Worm (Caenorhabditis elegans) whole organism, L4 larva: ENCODE data around the gene kin-21.
A peak's percentile ranks its signal among the peaks of the same experiment; 100 is the strongest.

Experiments used
- Y5F2A.4 ChIP-seq: fragments of 200-800 bp; sonication (Bioruptor generic); optimal IDR thresholded peaks from 2 replicates; lab custom pipeline; 2018; ENCODE audit warnings: mild to moderate bottlenecking, missing genetic modification characterization, missing compliant biosample characterization
- ZK337.2 ChIP-seq: fragments of 200-800 bp; sonication (Bioruptor generic); IDR thresholded peaks from 2 replicates; pipeline ENCODE4 v1.3.6; 2022; ENCODE audit warnings: missing genetic modification reagents, missing genetic modification characterization, missing compliant biosample characterization
- aha-1 ChIP-seq: fragments of 150-350 bp; peaks from one replicate; lab custom pipeline; 2014; ENCODE audit warnings: missing biosample characterization, missing genetic modification characterization
- ceh-20 ChIP-seq: fragments of 200-800 bp; sonication (Bioruptor generic); IDR thresholded peaks from 2 replicates; pipeline ENCODE4 v1.3.6; 2022; ENCODE audit warnings: missing genetic modification reagents, missing genetic modification characterization, missing compliant biosample characterization
- ceh-28 ChIP-seq: fragments of 150-350 bp; optimal IDR thresholded peaks from 2 replicates; lab custom pipeline; 2014; ENCODE audit warnings: missing biosample characterization, missing genetic modification reagents, missing genetic modification characterization
- ceh-32 ChIP-seq: sonication (generic microtip); optimal IDR thresholded peaks from 2 replicates; lab custom pipeline; 2016; ENCODE audit warnings: mild to moderate bottlenecking, missing genetic modification characterization, missing compliant biosample characterization; ENCODE audit not compliant: poor library complexity
- ceh-62 ChIP-seq: sonication (generic microtip); optimal IDR thresholded peaks from 2 replicates; lab custom pipeline; 2017; ENCODE audit warnings: missing biosample characterization, missing genetic modification characterization
- ces-1 ChIP-seq: fragments of 150-350 bp; sonication (generic microtip); optimal IDR thresholded peaks from 4 replicates; lab custom pipeline; 2014; ENCODE audit warnings: missing biosample characterization, missing genetic modification reagents, missing genetic modification characterization
- daf-12 ChIP-seq: fragments of 150-350 bp; optimal IDR thresholded peaks from 2 replicates; lab custom pipeline; 2014; ENCODE audit warnings: missing biosample characterization, missing genetic modification reagents, missing genetic modification characterization
- dmd-6 ChIP-seq: fragments of 200-800 bp; sonication (Bioruptor generic); IDR thresholded peaks from 2 replicates; pipeline ENCODE4 v1.3.6; 2022; ENCODE audit warnings: missing genetic modification reagents, missing genetic modification characterization, missing compliant biosample characterization
- dmd-9 ChIP-seq: fragments of 200-800 bp; sonication (Bioruptor generic); IDR thresholded peaks from 2 replicates; pipeline ENCODE4 v1.3.6; 2022; ENCODE audit warnings: missing genetic modification reagents, missing genetic modification characterization, missing compliant biosample characterization
- dpl-1 ChIP-seq: fragments of 150-350 bp; optimal IDR thresholded peaks from 2 replicates; lab custom pipeline; 2014; ENCODE audit warnings: missing biosample characterization, missing genetic modification reagents, missing genetic modification characterization
- dve-1 ChIP-seq: sonication (generic microtip); optimal IDR thresholded peaks from 2 replicates; lab custom pipeline; 2017; ENCODE audit warnings: antibody characterized with exemption, mild to moderate bottlenecking, missing genetic modification characterization, missing compliant biosample characterization; ENCODE audit not compliant: insufficient read depth
- egl-43 ChIP-seq: fragments of 200-800 bp; sonication (Bioruptor generic); IDR thresholded peaks from 2 replicates; pipeline ENCODE4 v1.3.6; 2022; ENCODE audit warnings: missing genetic modification reagents, missing genetic modification characterization, missing compliant biosample characterization
- fkh-10 ChIP-seq: fragments of 150-350 bp; optimal IDR thresholded peaks from 2 replicates; lab custom pipeline; 2014; ENCODE audit warnings: missing biosample characterization, missing genetic modification reagents, missing genetic modification characterization
- fos-1 ChIP-seq: fragments of 150-350 bp; optimal IDR thresholded peaks from 2 replicates; lab custom pipeline; 2014; ENCODE audit warnings: missing biosample characterization, missing genetic modification characterization
- hlh-11 ChIP-seq: fragments of 200-800 bp; sonication (Bioruptor generic); optimal IDR thresholded peaks from 2 replicates; lab custom pipeline; 2018; ENCODE audit warnings: mild to moderate bottlenecking, missing genetic modification characterization, missing compliant biosample characterization
- lsy-2 ChIP-seq, 2 experiments: fragments of 150-350 bp in 1 of 2; sonication (generic microtip) in 1 of 2; optimal IDR thresholded peaks; 2 replicates each; lab custom pipeline; 2014 to 2017; ENCODE audit warnings: missing biosample characterization in 2 of 2, missing genetic modification characterization in 2 of 2
- madf-5 ChIP-seq, 2 experiments: fragments of 200-800 bp; sonication (Bioruptor generic); IDR thresholded peaks; 2 replicates each; pipeline ENCODE4 v1.3.6; 2022; ENCODE audit warnings: missing compliant biosample characterization in 2 of 2, missing genetic modification characterization in 2 of 2
- mep-1 ChIP-seq: fragments of 150-350 bp; sonication (generic microtip); optimal IDR thresholded peaks from 3 replicates; lab custom pipeline; 2014; ENCODE audit warnings: missing biosample characterization, missing genetic modification characterization
- mxl-2 ChIP-seq: fragments of 200-800 bp; sonication (Bioruptor generic); conservative IDR thresholded peaks from 2 replicates; pipeline ENCODE4 v1.3.6; 2022; ENCODE audit warnings: missing genetic modification reagents, missing genetic modification characterization, missing compliant biosample characterization
- nhr-102 ChIP-seq: sonication (generic microtip); optimal IDR thresholded peaks from 2 replicates; lab custom pipeline; 2016; ENCODE audit warnings: mild to moderate bottlenecking, missing genetic modification characterization, moderate library complexity, missing compliant biosample characterization
- nhr-111 ChIP-seq: fragments of 200-800 bp; sonication (Bioruptor generic); optimal IDR thresholded peaks from 2 replicates; lab custom pipeline; 2018; ENCODE audit warnings: mild to moderate bottlenecking, missing genetic modification characterization, missing compliant biosample characterization
- nhr-28 ChIP-seq: fragments of 150-350 bp; optimal IDR thresholded peaks from 2 replicates; lab custom pipeline; 2014; ENCODE audit warnings: missing biosample characterization, missing genetic modification characterization
- nhr-41 ChIP-seq: fragments of 200-800 bp; sonication (Bioruptor generic); IDR thresholded peaks from 2 replicates; pipeline ENCODE4 v1.3.6; 2022; ENCODE audit warnings: missing genetic modification reagents, missing genetic modification characterization, missing compliant biosample characterization
- nhr-6 ChIP-seq: fragments of 150-350 bp; optimal IDR thresholded peaks from 2 replicates; lab custom pipeline; 2014; ENCODE audit warnings: missing biosample characterization, missing genetic modification characterization
- pha-4 ChIP-seq, 2 experiments: fragments of 150-350 bp in 1 of 2; fragments of 200-800 bp in 1 of 2; sonication (Bioruptor generic) in 1 of 2; IDR thresholded peaks in 1 of 2; optimal IDR thresholded peaks in 1 of 2; 2 replicates each; pipeline versions ENCODE4 v1.3.6 to Lab custom; 2014 to 2022; ENCODE audit warnings: missing genetic modification characterization in 2 of 2, missing genetic modification reagents in 2 of 2, missing biosample characterization in 1 of 2, missing compliant biosample characterization in 1 of 2
- pqm-1 ChIP-seq: sonication (generic microtip); optimal IDR thresholded peaks from 2 replicates; lab custom pipeline; 2017; ENCODE audit warnings: missing biosample characterization, missing genetic modification characterization
- set-16 ChIP-seq: fragments of 200-800 bp; sonication (Bioruptor generic); IDR thresholded peaks from 2 replicates; pipeline ENCODE4 v1.3.6; 2022; ENCODE audit warnings: missing genetic modification reagents, missing genetic modification characterization, missing compliant biosample characterization
- skn-1 ChIP-seq: fragments of 150-350 bp; optimal IDR thresholded peaks from 2 replicates; lab custom pipeline; 2014; ENCODE audit warnings: missing biosample characterization, missing genetic modification characterization
- spr-3 ChIP-seq: fragments of 200-800 bp; sonication (Bioruptor generic); optimal IDR thresholded peaks from 2 replicates; lab custom pipeline; 2018; ENCODE audit warnings: mild to moderate bottlenecking, missing genetic modification characterization, missing compliant biosample characterization
- tag-97 ChIP-seq: fragments of 200-800 bp; sonication (Bioruptor generic); IDR thresholded peaks from 2 replicates; pipeline ENCODE4 v1.3.6; 2022; ENCODE audit warnings: missing genetic modification characterization, missing compliant biosample characterization
- zag-1 ChIP-seq: fragments of 150-350 bp; optimal IDR thresholded peaks from 2 replicates; lab custom pipeline; 2014; ENCODE audit warnings: missing biosample characterization, missing genetic modification characterization
- zip-11 ChIP-seq: fragments of 200-800 bp; sonication (Bioruptor generic); IDR thresholded peaks from 2 replicates; pipeline ENCODE4 v1.3.6; 2022; ENCODE audit warnings: missing genetic modification characterization, missing compliant biosample characterization
- ztf-7 ChIP-seq: fragments of 150-350 bp; optimal IDR thresholded peaks from 2 replicates; lab custom pipeline; 2014; ENCODE audit warnings: missing biosample characterization, missing genetic modification characterization

Gene kin-21

ce11 chrIV:9848075-9848474 is 15.4 kb downstream of the kin-21 start, which contains the start of gene K07F5.7:
Gene K07F5.7 (minus strand): TSS chrIV:9848175.
- peak; percentile 64 for TF ChIP-seq aha-1
- no peak for TF ChIP-seq Y5F2A.4 (GFP tag; lab: Kevin White, UChicago)

ce11 chrIV:9849624-9850023 is 16.9 kb downstream of the kin-21 start, which contains the start of gene K07F5.8:
Gene K07F5.8 (minus strand): TSS chrIV:9849724.
- TF ChIP-seq pha-4 (GFP tag; IDR thresholded peaks at IDR 0.05; lab: Robert Waterston, UW) (no peak), pha-4 (tag; optimal IDR thresholded peaks at IDR 0.05; lab: Kevin White, UChicago) (no peak), ztf-7 (tag; lab: Kevin White, UChicago) (no peak), zip-11 (GFP tag; lab: Robert Waterston, UW) (no peak), fkh-10 (no peak), ceh-28 (tag; lab: Kevin White, UChicago) (no peak), ceh-20 (GFP tag; lab: Robert Waterston, UW) (no peak), egl-43 (GFP tag; lab: Robert Waterston, UW) (no peak), ZK337.2 (GFP tag; lab: Robert Waterston, UW) (no peak)

- TF ChIP-seq ceh-62 (no peak), zag-1 (tag; lab: Kevin White, UChicago) (no peak), dmd-9 (no peak), nhr-41 (no peak), lsy-2 (tag; optimal IDR thresholded peaks at IDR 0.05; lab: Kevin White, UChicago) (no peak), mxl-2 (GFP tag; lab: Robert Waterston, UW) (no peak), ceh-28 (tag; lab: Kevin White, UChicago) (no peak), ces-1 (GFP tag; lab: Kevin White, UChicago) (no peak), fos-1 (no peak), spr-3 (no peak), pqm-1 (tag; lab: Kevin White, UChicago) (no peak), mep-1 (tag; lab: Kevin White, UChicago) (no peak), hlh-11 (tag; lab: Kevin White, UChicago) (no peak), madf-5 (GFP tag; IDR thresholded peaks at IDR 0.05; lab: Robert Waterston, UW) (no peak), pha-4 (GFP tag; IDR thresholded peaks at IDR 0.05; lab: Robert Waterston, UW) (no peak), pha-4 (tag; optimal IDR thresholded peaks at IDR 0.05; lab: Kevin White, UChicago) (no peak)
These were observed 18.2 kb downstream of the kin-21 start, which contains the start of gene ssp-10 for ce11 chrIV:9850931-9851330. Gene ssp-10 (minus strand): TSS chrIV:9851031.

- TF ChIP-seq pqm-1 (tag; lab: Kevin White, UChicago): no peak
- no peak for TF ChIP-seq dpl-1 (GFP tag; lab: Kevin White, UChicago)
- TF ChIP-seq ceh-32: no peak
- no peak for TF ChIP-seq tag-97 (GFP tag; lab: Robert Waterston, UW)
- no peak for TF ChIP-seq nhr-28
These were observed 19.6 kb downstream of the kin-21 start, which contains the start of gene ssq-1 for ce11 chrIV:9852250-9852649. Gene ssq-1 (plus strand): TSS chrIV:9852550.

- peak; percentile 93 for TF ChIP-seq set-16 (GFP tag; lab: Robert Waterston, UW)
- TF ChIP-seq mep-1 (tag; lab: Kevin White, UChicago): no peak
These were observed 20.3 kb downstream of the kin-21 start for ce11 chrIV:9852818-9853466.

ce11 chrIV:9854952-9855351 is 22.3 kb downstream of the kin-21 start:
- TF ChIP-seq nhr-102 (tag; lab: Kevin White, UChicago) (no peak), skn-1 (no peak), daf-12 (no peak), nhr-111 (GFP tag; lab: Kevin White, UChicago) (no peak), nhr-6 (no peak), dve-1 (tag; lab: Kevin White, UChicago) (peak; percentile 13), dmd-6 (GFP tag; lab: Robert Waterston, UW) (peak; percentile 30; the same call in 1 of the 2 replicates), pqm-1 (tag; lab: Kevin White, UChicago) (peak; percentile 47)
